Fruit fly (Drosophila melanogaster): ENCODE data around the gene CG9213.

DNA sequence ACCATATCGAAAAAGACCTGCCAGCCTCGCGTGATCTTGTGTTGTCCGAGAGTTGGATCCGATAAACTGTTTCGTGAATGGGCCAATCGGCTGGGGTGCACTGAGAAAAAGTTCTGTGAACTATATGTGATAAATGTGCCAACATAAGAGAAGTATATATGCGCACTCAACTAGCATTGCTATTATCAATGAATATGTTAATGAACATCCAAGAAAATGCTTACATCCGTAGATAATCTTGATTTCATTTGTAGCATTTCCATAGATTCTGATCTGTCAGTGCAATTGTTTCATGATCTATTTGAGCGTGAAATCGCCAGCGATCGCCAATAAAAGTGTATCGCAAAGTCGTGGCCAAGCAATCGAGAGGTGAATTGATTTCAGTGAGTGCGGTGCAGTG is 26.9 kb upstream of the CG9213 start:
- TF ChIP-seq CG6163 (GFP tag; IDR thresholded peaks at IDR 0.05): 0 out of 3 replicates have a peak, but pooled peaks have one; percentile 12
- TF ChIP-seq ss (GFP tag; optimal IDR thresholded peaks at IDR 0.05): no peak
- peak; percentile 36 for TF ChIP-seq OdsH (GFP tag; optimal IDR thresholded peaks at IDR 0.05)
- no peak for TF ChIP-seq Eip93F (GFP tag; optimal IDR thresholded peaks at IDR 0.05)
- no peak for TF ChIP-seq CG6808 (GFP tag; optimal IDR thresholded peaks at IDR 0.05)
- no peak for TF ChIP-seq Sox14 (GFP tag; optimal IDR thresholded peaks at IDR 0.05)
- TF ChIP-seq Sox102F (GFP tag; optimal IDR thresholded peaks at IDR 0.05): no peak
- no peak for TF ChIP-seq CG8319 (GFP tag; optimal IDR thresholded peaks at IDR 0.05)
- no peak for TF ChIP-seq CG6854 (GFP tag; optimal IDR thresholded peaks at IDR 0.05)
- no peak for TF ChIP-seq Ets21C (GFP tag; optimal IDR thresholded peaks at IDR 0.05)
- TF ChIP-seq CG4318 (GFP tag; optimal IDR thresholded peaks at IDR 0.05): peak; percentile 22
- no peak for TF ChIP-seq fd85E (GFP tag; optimal IDR thresholded peaks at IDR 0.05)
